Fruit fly (Drosophila melanogaster) whole organism, embryonic: ENCODE measurements around the gene CG31347.

Experiments
- Awh ChIP-seq: fragments of 200-800 bp; sonication (Bioruptor generic); IDR thresholded peaks from 2 replicates; pipeline ENCODE4, ENCODE4 v1.3.6; 2022; ENCODE audit warnings: missing biosample characterization, missing genetic modification characterization
- CG16815 ChIP-seq: fragments of 200-800 bp; sonication (Bioruptor generic); optimal IDR thresholded peaks from 3 replicates; lab custom pipeline; 2017; ENCODE audit warnings: missing biosample characterization, mild to moderate bottlenecking, missing genetic modification characterization
- CG18476 ChIP-seq: fragments of 200-800 bp; sonication (Bioruptor generic); optimal IDR thresholded peaks from 2 replicates; lab custom pipeline; 2016; ENCODE audit warnings: missing biosample characterization, mild to moderate bottlenecking, missing genetic modification characterization
- CG18619 ChIP-seq: fragments of 200-800 bp; sonication (Bioruptor generic); optimal IDR thresholded peaks from 3 replicates; lab custom pipeline; 2017; ENCODE audit warnings: missing biosample characterization, mild to moderate bottlenecking, missing genetic modification characterization
- CG3281 ChIP-seq: fragments of 200-800 bp; sonication (Bioruptor generic); optimal IDR thresholded peaks from 3 replicates; lab custom pipeline; 2017; ENCODE audit warnings: missing biosample characterization, mild to moderate bottlenecking, missing genetic modification characterization
- CG33213 ChIP-seq: fragments of 200-800 bp; sonication (Bioruptor generic); optimal IDR thresholded peaks from 3 replicates; lab custom pipeline; 2016; ENCODE audit warnings: missing biosample characterization, missing genetic modification characterization
- Spps ChIP-seq: fragments of 200-800 bp; sonication (Bioruptor generic); optimal IDR thresholded peaks from 2 replicates; lab custom pipeline; 2018; ENCODE audit warnings: missing biosample characterization, mild to moderate bottlenecking, missing genetic modification characterization
- fd64A ChIP-seq: fragments of 200-800 bp; sonication (Bioruptor generic); optimal IDR thresholded peaks from 3 replicates; lab custom pipeline; 2018; ENCODE audit warnings: missing biosample characterization, mild to moderate bottlenecking, missing genetic modification characterization
- ham ChIP-seq: fragments of 200-800 bp; sonication (Bioruptor generic); IDR thresholded peaks from 2 replicates; pipeline ENCODE4 v1.3.6; 2022; ENCODE audit warnings: missing biosample characterization, missing genetic modification characterization
- pum ChIP-seq: fragments of 200-800 bp; sonication (Bioruptor generic); optimal IDR thresholded peaks from 2 replicates; lab custom pipeline; 2016; ENCODE audit warnings: missing biosample characterization, missing genetic modification characterization

DNA sequence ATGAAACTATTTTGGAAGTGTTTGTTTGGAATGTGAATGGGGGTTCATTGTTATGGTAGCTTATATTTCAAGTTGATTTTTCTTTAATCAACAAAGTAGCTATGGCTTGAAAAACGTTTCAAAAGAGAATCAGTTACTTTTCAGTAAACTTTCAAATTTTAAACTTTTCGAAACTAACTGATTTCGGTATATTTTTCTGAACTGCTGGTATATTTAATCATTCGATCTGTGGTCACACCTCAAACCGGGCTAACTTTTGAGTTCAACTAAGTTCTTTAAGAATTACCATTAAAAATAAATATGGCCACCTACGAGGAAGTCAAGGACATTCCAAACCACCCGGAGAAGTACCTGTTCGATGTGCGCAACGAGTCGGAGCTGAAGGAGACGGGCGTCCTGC, 12.5 kb upstream of the CG31347 start, which contains the start of gene CG12279:
- TF ChIP-seq Awh (GFP tag; lab: Robert Waterston, UW) (no peak), pum (GFP tag; lab: Kevin White, UChicago) (no peak), CG3281 (GFP tag; lab: Kevin White, UChicago) (no peak), ham (GFP tag; lab: Robert Waterston, UW) (no peak), CG18619 (no peak), fd64A (GFP tag; lab: Kevin White, UChicago) (no peak), CG16815 (GFP tag; lab: Kevin White, UChicago) (no peak), CG18476 (GFP tag; lab: Kevin White, UChicago) (no peak), CG33213 (no peak), Spps (tag; lab: Kevin White, UChicago) (no peak)
